Fruit fly (Drosophila melanogaster): ENCODE results near the gene cdi.

Gene cdi

DNA sequence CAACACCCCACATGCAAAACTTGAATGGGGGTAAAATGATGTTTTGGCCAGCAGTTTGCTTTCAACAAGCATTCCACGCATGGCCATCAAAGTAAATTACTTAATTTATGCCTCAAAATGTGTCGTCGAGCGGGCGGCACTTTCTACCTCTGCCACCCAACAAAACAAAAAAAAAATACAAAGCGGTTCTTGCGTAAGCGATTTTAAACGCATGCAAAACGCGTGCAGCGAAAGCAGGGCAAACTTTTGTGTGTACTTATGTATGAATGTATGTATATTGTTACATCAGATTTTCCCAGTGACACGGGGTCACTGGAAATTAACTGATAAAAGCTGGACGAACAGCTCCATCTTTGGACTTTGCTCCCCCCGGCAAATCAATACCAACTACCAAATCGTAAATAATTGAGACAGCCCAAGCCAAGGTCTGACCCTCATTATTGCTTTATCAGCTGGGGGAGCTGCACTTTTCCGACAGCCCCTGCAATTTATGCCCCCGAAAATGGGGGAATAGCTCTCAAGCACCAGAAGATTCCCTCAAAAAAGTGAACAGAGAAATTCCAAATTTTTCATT lies 7.3 kb upstream of the cdi start:
- TF ChIP-seq Dll (optimal IDR thresholded peaks at IDR 0.05), result no peak
- no peak for TF ChIP-seq EcR (GFP tag; optimal IDR thresholded peaks at IDR 0.05)

DNA sequence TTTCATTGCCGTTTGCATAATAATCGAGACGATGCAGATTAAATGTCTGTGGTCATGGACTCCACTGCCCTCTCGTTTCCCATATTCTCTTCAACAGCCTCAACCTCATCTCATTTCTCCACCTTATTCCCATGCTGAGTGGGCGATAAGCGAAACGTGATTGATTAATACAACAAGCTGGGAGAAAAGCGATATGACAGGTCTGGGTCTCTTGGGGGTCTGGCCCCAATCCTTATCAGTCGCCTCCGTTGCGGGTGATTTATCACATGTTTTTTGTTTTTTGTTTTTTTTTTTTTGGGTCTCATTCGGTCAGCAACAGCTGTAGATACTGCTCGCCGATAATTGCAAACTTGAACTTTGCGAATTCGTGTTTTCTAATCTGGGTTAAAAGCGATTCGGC lies 6.0 kb upstream of the cdi start:
- TF ChIP-seq pan (optimal IDR thresholded peaks at IDR 0.05) (no peak), usp (GFP tag; optimal IDR thresholded peaks at IDR 0.05) (no peak), Dll (optimal IDR thresholded peaks at IDR 0.05) (no peak), EcR (GFP tag; optimal IDR thresholded peaks at IDR 0.05) (no peak), psq (optimal IDR thresholded peaks at IDR 0.05) (no peak), CG8478 (optimal IDR thresholded peaks at IDR 0.05) (no peak)

DNA sequence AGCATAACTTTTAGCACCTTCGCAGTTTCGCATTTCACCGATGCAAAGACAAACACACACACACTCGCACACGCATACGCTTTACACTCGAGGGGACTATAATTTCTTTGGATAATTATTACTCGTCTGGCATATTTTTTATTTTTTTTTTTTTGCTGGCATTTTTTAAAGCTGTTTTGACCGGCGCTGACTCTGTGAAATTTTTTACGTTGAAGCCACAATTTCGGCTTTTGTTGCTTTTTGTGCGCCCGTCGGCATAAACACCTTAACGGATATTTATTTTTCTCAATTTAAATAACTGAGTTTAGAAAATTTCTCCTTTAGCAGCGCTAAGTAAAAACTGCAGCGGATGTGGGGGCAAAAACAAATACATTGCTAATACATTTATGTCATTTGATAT lies 4.2 kb upstream of the cdi start:
- TF ChIP-seq usp (GFP tag; optimal IDR thresholded peaks at IDR 0.05) (no peak), pan (optimal IDR thresholded peaks at IDR 0.05) (no peak), psq (optimal IDR thresholded peaks at IDR 0.05) (no peak), EcR (GFP tag; optimal IDR thresholded peaks at IDR 0.05) (no peak), Dll (optimal IDR thresholded peaks at IDR 0.05) (no peak), CG8478 (optimal IDR thresholded peaks at IDR 0.05) (no peak)

DNA sequence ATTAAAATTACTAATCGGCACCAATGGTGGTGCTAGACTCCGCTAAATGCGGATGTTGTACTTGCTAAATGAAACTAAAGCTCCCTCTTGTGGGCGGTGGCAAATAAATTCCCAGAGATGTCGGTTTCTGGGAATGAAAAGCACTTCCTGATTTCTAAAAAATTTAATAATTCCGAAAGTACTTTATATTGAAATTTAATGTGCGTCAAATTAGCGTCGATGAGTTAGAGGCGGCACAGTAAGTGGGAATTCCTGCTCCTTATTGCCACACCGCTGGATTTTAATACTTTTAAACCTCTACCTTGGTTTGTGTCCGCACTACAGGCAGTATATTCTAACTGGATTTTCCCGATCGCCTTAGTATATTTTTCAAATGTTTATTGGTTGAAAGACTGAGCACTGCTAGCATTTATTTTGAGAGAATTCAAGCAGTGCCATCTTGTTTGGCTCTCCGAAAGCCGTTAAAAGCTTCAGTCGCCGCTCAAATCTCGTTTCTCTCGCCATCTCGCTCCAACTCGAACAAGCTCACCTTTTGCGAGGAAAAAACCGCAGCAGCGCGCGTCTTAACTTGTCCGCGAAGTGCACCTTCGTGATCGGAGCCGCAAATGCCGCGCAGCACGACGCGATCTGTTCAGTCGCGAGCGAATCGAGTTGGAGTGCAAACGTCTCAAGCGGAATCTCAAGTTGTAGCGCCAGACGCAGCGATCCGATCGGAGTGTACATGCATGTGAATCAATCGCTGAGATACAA lies 2.4 kb upstream of the cdi start, which contains the start of gene CG6040:
Gene CG6040 (plus strand): TSS at position 663 of the 750 bp plus-strand sequence.
- TF ChIP-seq CG8478 (optimal IDR thresholded peaks at IDR 0.05) (peak; percentile 20), usp (GFP tag; optimal IDR thresholded peaks at IDR 0.05) (no peak)

DNA sequence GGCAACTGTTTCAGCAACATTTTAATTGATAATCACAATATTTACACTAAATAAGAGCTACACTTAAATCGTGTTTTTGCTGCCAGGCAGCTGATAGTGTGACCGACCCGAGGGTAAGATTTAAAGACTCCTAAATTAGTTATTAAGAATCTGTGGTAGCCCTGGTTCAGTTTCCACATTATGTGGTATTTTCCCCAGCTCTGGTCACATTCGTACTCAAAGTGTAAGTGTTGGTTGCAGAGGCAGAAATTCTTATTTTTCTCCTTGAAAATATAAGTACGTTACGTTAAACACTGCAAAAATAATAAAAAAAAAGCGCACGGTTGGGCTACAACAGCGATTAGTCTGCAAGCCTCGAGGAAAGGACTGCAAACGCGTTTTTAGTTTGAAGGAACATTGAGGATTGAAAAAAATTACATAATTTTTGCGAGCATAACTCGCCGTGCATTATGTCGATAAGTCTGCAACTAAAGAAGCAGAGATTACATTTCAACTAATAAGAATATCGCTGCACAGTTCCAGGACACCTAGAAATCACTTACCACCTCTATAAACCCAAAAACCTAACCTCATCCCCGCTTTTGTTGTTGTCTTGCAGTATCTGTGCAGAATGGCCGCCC lies 839 bp upstream of the cdi start, which contains the start of the genes mRpL55 and ATPsynD:
Gene mRpL55 (minus strand): TSS at position 107 of the 620 bp plus-strand sequence.
Gene ATPsynD (plus strand): TSS at position 202 of the 620 bp plus-strand sequence.
- TF ChIP-seq Dll (optimal IDR thresholded peaks at IDR 0.05) (no peak), CG8478 (optimal IDR thresholded peaks at IDR 0.05) (no peak), EcR (GFP tag; optimal IDR thresholded peaks at IDR 0.05) (no peak), psq (optimal IDR thresholded peaks at IDR 0.05) (no peak), usp (GFP tag; optimal IDR thresholded peaks at IDR 0.05) (no peak), pan (optimal IDR thresholded peaks at IDR 0.05) (no peak)

DNA sequence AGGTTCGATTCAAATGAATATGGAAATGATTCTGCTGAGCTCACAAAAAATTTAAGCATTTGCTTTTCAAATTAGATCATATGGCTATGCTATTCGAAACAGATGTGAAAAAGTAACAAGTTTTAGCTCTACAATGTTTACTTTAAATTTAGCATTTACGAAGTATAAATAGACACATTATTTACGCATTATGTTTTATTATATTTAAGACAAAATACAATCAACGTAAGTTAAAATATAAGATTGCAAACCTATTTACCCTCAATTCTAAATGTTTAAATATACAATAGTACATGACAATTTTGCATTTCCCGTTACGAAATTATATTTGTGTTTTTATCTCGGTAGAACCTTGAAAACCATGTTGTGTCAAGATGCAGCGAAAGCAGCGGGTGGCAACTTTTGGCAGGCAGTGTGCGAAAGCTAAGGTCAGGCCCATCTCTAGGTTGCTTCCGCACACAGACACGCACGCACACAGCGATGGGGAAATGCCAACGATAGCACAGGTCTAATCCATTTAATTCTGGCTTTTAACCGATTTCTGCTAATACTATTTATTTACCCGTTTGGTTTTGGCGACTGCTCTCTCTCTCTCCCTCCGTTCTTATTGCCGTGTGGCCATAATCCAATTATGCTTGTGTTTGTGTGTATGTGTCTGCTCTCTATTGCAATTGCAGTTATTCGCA lies 800 bp downstream of the cdi start:
- TF ChIP-seq usp (GFP tag; optimal IDR thresholded peaks at IDR 0.05) (no peak), Dll (optimal IDR thresholded peaks at IDR 0.05) (no peak), psq (optimal IDR thresholded peaks at IDR 0.05) (no peak), EcR (GFP tag; optimal IDR thresholded peaks at IDR 0.05) (no peak)

DNA sequence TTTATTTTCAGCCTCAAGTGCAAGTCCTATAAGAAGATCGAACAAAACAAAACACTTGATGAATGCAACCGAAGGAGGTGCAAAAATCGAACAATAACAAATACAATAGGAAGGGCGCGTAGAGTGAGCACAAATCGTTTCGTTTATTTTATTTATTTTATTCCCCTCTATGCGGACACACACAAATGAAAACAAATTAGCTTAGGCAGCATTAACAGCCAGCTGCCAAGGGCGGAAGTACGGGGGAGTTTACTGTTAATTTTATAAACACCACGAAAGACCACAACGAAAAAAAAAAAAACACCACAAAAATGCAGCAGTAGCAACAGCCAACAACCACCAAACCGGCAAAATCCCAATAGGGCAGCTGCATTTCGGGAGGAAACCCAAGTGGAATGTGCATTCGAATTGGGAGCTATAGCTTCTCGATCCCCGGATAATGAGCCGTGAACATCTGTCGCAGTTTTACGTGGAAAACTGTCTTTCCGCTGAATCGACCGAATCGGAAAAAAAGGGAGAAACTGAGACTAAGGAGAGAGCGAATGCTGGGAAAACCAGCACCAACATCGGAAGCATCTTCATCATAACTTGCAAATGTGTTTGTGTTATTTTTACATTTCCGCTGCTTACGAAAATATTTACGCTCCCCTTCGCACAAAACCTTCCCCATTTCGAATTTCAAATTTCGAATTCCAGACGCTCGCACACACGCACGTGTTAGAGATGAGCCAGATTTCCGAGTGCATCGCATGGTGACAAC lies 1.5 kb downstream of the cdi start:
- TF ChIP-seq psq (optimal IDR thresholded peaks at IDR 0.05) (no peak), EcR (GFP tag; optimal IDR thresholded peaks at IDR 0.05) (no peak), CG8478 (optimal IDR thresholded peaks at IDR 0.05) (no peak), pan (optimal IDR thresholded peaks at IDR 0.05) (no peak), Dll (optimal IDR thresholded peaks at IDR 0.05) (no peak), usp (GFP tag; optimal IDR thresholded peaks at IDR 0.05) (no peak)

DNA sequence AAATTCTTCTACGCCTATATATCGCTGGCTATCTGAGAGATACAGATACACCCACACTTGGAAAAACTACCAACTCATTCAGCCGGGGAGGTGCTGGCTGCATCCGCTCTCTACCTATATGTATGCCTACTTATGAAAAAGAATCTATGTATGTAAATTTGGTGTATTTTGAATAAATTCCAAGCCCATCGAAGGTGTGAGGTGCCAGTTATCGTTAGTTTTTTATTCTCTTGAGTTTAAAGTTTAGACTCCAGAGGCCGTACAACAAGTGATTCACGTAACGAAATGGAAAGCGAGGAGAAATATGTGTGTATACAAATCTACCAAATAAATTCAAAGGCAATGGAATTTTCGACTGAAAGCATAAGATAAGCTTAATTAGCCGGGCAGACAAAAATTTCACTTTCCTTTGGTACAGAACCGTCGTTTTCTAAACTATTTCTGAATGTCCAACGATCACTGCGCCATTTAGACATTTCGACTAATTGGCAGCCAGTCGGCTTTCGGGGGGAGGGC lies 2.3 kb downstream of the cdi start:
- TF ChIP-seq EcR (GFP tag; optimal IDR thresholded peaks at IDR 0.05), result no peak
- no peak for TF ChIP-seq Dll (optimal IDR thresholded peaks at IDR 0.05)
- TF ChIP-seq psq (optimal IDR thresholded peaks at IDR 0.05), result no peak
- no peak for TF ChIP-seq usp (GFP tag; optimal IDR thresholded peaks at IDR 0.05)
- no peak for TF ChIP-seq CG8478 (optimal IDR thresholded peaks at IDR 0.05)
- TF ChIP-seq pan (optimal IDR thresholded peaks at IDR 0.05), result no peak

DNA sequence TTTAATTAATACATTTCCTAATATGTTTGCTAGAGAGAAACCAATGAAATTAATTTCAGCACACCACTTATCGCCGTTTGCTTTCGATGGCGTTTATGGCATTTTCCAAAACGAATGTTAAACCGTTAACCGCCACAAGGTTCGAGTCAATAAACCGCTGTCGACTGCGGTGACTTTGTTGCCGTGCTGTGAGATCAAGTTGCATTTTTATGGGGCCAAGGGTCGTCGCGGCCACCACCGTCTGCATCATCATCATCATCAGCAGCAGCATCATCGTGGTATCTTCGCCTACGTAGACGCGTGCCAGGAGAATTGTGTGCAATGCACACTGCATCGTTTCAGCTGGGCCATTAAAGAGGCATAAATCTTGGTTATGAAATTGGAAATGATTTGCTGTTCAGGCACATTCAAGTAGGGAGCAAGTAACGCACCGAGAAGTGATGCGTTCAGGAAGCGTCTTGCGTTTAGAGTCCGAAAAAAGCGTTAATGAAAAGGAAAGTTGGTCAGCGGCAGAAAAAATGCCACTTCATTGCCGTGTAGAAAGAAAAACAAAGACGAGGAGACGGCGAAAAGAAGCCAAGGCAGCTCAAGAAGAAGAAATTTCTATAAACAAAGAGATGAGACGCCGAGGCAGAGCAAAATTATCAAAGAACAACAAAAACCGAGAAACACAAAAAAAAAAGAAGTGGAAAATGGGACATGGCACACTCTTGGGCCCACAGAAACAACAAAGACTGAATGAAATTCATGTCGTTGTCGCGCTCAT lies 2.9 kb downstream of the cdi start:
- TF ChIP-seq Dll (optimal IDR thresholded peaks at IDR 0.05) (no peak), pan (optimal IDR thresholded peaks at IDR 0.05) (no peak), psq (optimal IDR thresholded peaks at IDR 0.05) (no peak), EcR (GFP tag; optimal IDR thresholded peaks at IDR 0.05) (no peak), usp (GFP tag; optimal IDR thresholded peaks at IDR 0.05) (no peak)

DNA sequence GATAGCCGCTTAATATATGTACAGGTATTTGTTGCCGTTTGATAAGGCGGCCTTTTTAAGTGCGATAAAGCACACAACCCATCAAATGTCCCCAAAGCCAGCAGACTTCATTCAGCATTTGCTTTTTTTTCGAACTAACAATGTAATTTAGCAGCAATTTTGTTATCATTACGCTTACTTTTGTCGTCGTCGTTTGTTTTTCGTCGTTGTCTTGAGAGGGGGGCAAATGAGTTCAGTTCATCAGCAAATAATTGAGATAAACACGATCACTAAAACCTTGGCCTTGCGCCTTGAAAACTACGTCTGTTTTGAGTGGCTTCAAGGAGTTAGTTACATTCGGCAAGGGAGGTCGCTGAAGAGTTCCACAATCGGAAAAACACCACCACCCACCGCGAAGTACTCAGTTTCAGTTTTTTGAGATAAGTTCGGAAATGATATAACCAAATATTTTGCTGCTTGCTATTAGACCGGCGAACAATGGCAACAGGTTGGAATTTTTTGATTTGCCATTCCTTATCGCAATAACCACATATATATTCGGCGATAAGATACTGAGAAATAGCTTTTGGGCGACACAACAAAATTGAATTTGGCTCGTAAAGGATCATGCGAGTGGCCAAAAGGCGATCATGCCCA lies 5.0 kb downstream of the cdi start:
- TF ChIP-seq Dll (optimal IDR thresholded peaks at IDR 0.05), result no peak
- no peak for TF ChIP-seq CG8478 (optimal IDR thresholded peaks at IDR 0.05)
- no peak for TF ChIP-seq EcR (GFP tag; optimal IDR thresholded peaks at IDR 0.05)
- no peak for TF ChIP-seq psq (optimal IDR thresholded peaks at IDR 0.05)
- TF ChIP-seq usp (GFP tag; optimal IDR thresholded peaks at IDR 0.05), result no peak
- TF ChIP-seq pan (optimal IDR thresholded peaks at IDR 0.05), result no peak

Measured in whole organism.